Fruit fly (Drosophila melanogaster): ENCODE data around the gene Ak3.

- no peak for TF ChIP-seq Ets21C (GFP tag; optimal IDR thresholded peaks at IDR 0.05)
- TF ChIP-seq CG8119 (GFP tag; IDR thresholded peaks at IDR 0.05): no peak
- TF ChIP-seq Eip78C (GFP tag): peak; percentile 1
Observed at dm6 chr3R:10884678-10885421, 4.5 kb downstream of the Ak3 start, which contains the start of gene CG14696.

All from whole organism, prepupa.